Worm (Caenorhabditis elegans): ENCODE results near the gene Y67D2.2.

Y67D2.2 gene

DNA sequence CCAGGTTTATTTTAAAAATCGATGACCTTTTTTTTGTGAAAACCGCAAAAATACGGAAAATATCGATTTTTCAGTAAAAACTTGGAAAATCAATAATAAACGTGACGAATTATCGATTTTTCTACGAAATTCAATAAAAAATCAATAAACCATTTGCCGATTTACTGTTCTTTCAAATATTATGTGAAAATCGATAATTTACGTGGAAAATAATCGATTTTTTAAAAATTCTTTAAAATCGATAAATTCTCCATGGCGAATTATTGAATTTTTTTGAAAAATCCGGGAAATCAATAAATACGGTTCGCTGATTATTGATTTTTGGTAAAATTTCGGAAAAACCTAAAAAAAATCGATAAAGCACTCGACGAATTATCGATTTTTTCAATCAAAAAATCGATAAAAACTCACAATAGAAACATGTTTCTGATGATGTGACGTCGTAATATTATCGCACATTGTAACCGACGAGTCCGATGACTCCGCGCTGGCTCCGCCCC is 25.7 kb downstream of the Y67D2.2 start:
- no peak for TF ChIP-seq nhr-129 (tag; optimal IDR thresholded peaks at IDR 0.05)
- no peak for TF ChIP-seq nhr-10 (tag; optimal IDR thresholded peaks at IDR 0.05)
- TF ChIP-seq lin-13 (GFP tag; optimal IDR thresholded peaks at IDR 0.05), result no peak
- TF ChIP-seq ceh-82 (tag; optimal IDR thresholded peaks at IDR 0.05), result no peak
- TF ChIP-seq peb-1 (tag; optimal IDR thresholded peaks at IDR 0.05), result no peak
- no peak for TF ChIP-seq nhr-25 (tag; optimal IDR thresholded peaks at IDR 0.05)
- TF ChIP-seq C34F6.9 (tag; optimal IDR thresholded peaks at IDR 0.05), result no peak
- TF ChIP-seq nhr-11 (tag; optimal IDR thresholded peaks at IDR 0.05), result no peak
- TF ChIP-seq sma-9 (GFP tag; optimal IDR thresholded peaks at IDR 0.05), result no peak
- no peak for TF ChIP-seq sma-9 (tag; optimal IDR thresholded peaks at IDR 0.05)
- TF ChIP-seq F13H6.1 (tag; optimal IDR thresholded peaks at IDR 0.05), result no peak
- no peak for TF ChIP-seq unc-62 (GFP tag; optimal IDR thresholded peaks at IDR 0.05)
- TF ChIP-seq zag-1 (tag; optimal IDR thresholded peaks at IDR 0.05), result no peak
- no peak for TF ChIP-seq mbf-1 (tag; optimal IDR thresholded peaks at IDR 0.05)
- no peak for TF ChIP-seq alr-1 (tag; optimal IDR thresholded peaks at IDR 0.05)

DNA sequence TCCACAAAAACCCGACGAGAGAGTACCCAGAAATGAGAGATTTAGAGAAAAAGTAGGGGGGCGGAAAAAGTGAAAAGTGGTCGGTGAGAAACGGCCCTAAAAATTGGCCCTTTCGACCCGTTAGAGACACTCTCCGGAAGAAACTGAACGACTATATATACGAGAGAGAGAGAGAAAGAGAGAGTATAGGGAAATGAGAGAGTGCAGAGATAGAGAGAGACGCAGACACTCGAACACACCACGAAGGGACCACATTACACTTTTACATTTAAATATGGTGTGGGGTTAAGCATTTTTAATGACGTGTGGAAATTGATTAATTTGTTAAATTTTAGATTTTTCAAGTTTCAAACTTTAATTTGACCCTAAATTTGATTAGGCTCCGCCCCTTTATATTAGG is 33.1 kb downstream of the Y67D2.2 start:
- TF ChIP-seq F13H6.1 (tag; optimal IDR thresholded peaks at IDR 0.05), result no peak
- TF ChIP-seq lin-13 (GFP tag; optimal IDR thresholded peaks at IDR 0.05), result peak; percentile 49
- peak; percentile 8 for TF ChIP-seq mab-5 (tag; optimal IDR thresholded peaks at IDR 0.05)
- TF ChIP-seq snpc-4 (tag; optimal IDR thresholded peaks at IDR 0.05), result no peak
- no peak for TF ChIP-seq nhr-11 (tag; optimal IDR thresholded peaks at IDR 0.05)
- TF ChIP-seq nhr-77 (tag; optimal IDR thresholded peaks at IDR 0.05), result no peak
- TF ChIP-seq nhr-21 (tag; optimal IDR thresholded peaks at IDR 0.05), result no peak
- no peak for TF ChIP-seq nhr-12 (tag; optimal IDR thresholded peaks at IDR 0.05)
- no peak for TF ChIP-seq unc-62 (GFP tag; optimal IDR thresholded peaks at IDR 0.05)
- TF ChIP-seq crh-2 (tag; optimal IDR thresholded peaks at IDR 0.05), result peak; percentile 39
- TF ChIP-seq fos-1 (tag; optimal IDR thresholded peaks at IDR 0.05), result no peak
- peak; percentile 32 for TF ChIP-seq unc-55 (GFP tag; optimal IDR thresholded peaks at IDR 0.05)
- no peak for TF ChIP-seq peb-1 (tag; optimal IDR thresholded peaks at IDR 0.05)
- no peak for TF ChIP-seq skn-1 (tag; optimal IDR thresholded peaks at IDR 0.05)
- TF ChIP-seq unc-39 (tag; optimal IDR thresholded peaks at IDR 0.05), result no peak
- no peak for TF ChIP-seq lin-11 (tag; optimal IDR thresholded peaks at IDR 0.05)
- TF ChIP-seq Y55F3AM.14 (GFP tag; optimal IDR thresholded peaks at IDR 0.05), result no peak
- TF ChIP-seq lsy-2 (tag; optimal IDR thresholded peaks at IDR 0.05), result peak in 1 of 2 experiments; percentile 72
- TF ChIP-seq nhr-10 (tag; optimal IDR thresholded peaks at IDR 0.05), result no peak
- TF ChIP-seq ztf-11 (tag; optimal IDR thresholded peaks at IDR 0.05), result no peak
- TF ChIP-seq sma-3 (GFP tag; optimal IDR thresholded peaks at IDR 0.05), result no peak
- TF ChIP-seq mdl-1 (tag; optimal IDR thresholded peaks at IDR 0.05), result no peak
- TF ChIP-seq egl-27 (tag; optimal IDR thresholded peaks at IDR 0.05), result no peak
- no peak for TF ChIP-seq alr-1 (tag; optimal IDR thresholded peaks at IDR 0.05)
- peak; percentile 47 for TF ChIP-seq C34F6.9 (tag; optimal IDR thresholded peaks at IDR 0.05)
- no peak for TF ChIP-seq dmd-4 (tag; optimal IDR thresholded peaks at IDR 0.05)

DNA sequence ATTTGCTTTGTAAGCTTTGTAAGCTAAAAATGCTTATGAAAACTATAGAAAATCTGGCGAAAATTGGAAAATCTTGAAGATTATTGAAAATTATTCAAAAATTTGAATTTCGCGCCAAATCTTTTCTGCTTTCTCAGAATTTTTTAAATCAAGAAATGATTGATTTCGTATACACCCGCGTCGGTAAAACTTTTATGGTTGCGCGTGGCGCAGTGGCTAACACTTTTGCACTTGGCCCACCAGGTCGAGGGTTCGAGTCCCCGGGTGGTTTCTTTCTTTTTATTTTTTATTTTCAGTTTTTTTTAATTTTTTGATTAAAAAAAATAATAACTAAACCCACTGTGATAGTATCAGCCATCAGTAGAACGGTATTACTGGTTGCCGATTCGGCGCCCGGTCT is 40.3 kb downstream of the Y67D2.2 start:
- TF ChIP-seq F13H6.1 (tag; optimal IDR thresholded peaks at IDR 0.05), result no peak
- no peak for TF ChIP-seq gmeb-1 (tag; optimal IDR thresholded peaks at IDR 0.05)
- no peak for TF ChIP-seq nhr-10 (tag; optimal IDR thresholded peaks at IDR 0.05)
- TF ChIP-seq ZK546.5 (tag; optimal IDR thresholded peaks at IDR 0.05), result no peak
- TF ChIP-seq ztf-1 (GFP tag; conservative IDR thresholded peaks at IDR 0.05), result no peak
- TF ChIP-seq crh-2 (tag; optimal IDR thresholded peaks at IDR 0.05), result no peak

DNA sequence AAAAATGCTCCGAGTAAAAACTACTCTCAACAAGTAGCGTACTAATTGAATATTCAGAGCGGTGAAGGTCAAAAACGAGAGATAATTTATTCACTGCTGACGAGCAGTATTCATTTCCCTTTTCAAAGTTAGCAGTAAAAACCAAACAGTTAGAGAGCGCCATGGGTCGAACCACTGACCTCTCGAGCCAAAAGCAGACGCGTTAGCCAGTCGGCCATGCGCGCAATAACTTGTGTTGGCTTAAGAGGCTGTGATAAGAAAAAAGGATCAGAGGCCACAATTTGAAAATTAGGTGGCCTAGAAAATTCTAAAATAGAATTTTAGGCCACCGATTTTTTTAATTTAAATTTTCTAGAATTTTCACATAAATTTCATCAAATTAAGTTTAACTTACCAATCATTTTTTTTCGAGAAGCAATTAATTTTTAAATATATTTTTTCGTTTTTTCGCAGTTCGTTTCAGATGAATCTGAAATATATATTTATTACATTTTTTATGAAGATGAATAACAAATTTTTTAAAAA is 42.1 kb downstream of the Y67D2.2 start, which contains the start of gene sms-3:
Gene sms-3 (minus strand): TSS at position 475 of the 525 bp plus-strand sequence.
- no peak for TF ChIP-seq nhr-77 (tag; optimal IDR thresholded peaks at IDR 0.05)
- peak in 1 of 2 experiments; percentile 3 for TF ChIP-seq lsy-2 (tag; optimal IDR thresholded peaks at IDR 0.05)
